Fruit fly (Drosophila melanogaster): ENCODE results near the gene yip2.

Gene yip2

DNA sequence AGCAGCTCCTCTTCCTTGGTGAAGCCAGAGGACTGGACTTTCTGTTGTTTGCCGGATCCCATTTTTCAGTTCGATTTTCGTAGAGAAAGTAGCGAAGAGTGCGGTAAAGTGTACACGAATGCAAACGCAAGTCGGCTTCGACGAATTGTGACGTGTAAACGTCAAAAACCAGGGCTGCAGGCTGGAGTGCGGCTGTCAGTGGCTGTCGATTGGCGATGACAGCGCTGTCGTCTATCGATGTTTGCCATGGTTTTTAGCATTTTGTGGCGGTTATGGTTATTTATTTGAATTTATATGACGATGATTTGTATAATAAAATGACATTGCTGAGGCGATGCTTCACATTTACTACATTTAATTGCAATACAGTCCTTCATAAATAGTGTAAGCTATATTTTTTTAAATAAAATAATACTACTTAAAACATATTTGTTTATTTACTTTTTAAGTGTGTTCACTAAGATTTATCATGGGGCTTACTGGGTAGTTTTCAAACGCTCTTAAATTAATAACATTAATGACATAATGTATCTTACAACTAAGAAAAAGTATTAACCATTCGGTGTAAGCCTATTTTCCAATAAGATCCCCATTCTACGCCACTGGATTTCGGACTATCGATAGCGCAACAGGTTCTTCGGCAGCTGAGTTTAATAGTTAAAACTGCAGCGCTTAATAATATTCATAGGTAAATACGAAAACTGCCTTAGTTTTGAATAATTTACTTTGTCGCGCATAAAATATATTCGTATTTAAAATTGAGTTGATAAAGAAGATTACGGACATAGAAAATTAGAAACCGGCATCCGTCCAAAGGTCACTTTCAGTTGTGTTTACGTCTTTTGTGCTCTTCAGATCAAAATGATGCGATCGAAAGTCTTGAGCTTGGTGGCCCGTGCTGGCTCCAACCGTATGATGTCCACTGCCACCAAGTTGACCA lies 3.2 kb downstream of the yip2 start, which contains the start of the genes CG5885 and CG4598:
TSS of gene CG5885 (minus strand) at position 311 of the 940 bp plus-strand sequence.
TSS of gene CG4598 (plus strand) at position 599 of the 940 bp plus-strand sequence.
- peak; percentile 47 for TF ChIP-seq CG11762 (GFP tag; optimal IDR thresholded peaks at IDR 0.05; ENCODE audit: insufficient read depth)
- peak; percentile 58 for TF ChIP-seq Ets96B (tag; optimal IDR thresholded peaks at IDR 0.05)
- TF ChIP-seq cyc (GFP tag; optimal IDR thresholded peaks at IDR 0.05): peak; percentile 55
- peak; percentile 33 for TF ChIP-seq dac (GFP tag; optimal IDR thresholded peaks at IDR 0.05)
- TF ChIP-seq spab (GFP tag; optimal IDR thresholded peaks at IDR 0.05): peak; percentile 64
- TF ChIP-seq acj6 (GFP tag; optimal IDR thresholded peaks at IDR 0.05): peak; percentile 76
- TF ChIP-seq ss (GFP tag; optimal IDR thresholded peaks at IDR 0.05): peak; percentile 83 to 86
- TF ChIP-seq CG34406 (GFP tag; optimal IDR thresholded peaks at IDR 0.05): peak; percentile 79
- TF ChIP-seq fd59A (GFP tag; optimal IDR thresholded peaks at IDR 0.05): peak; percentile 32
- TF ChIP-seq Hr38 (GFP tag; optimal IDR thresholded peaks at IDR 0.05): peak; percentile 7
- TF ChIP-seq Eip93F (GFP tag; optimal IDR thresholded peaks at IDR 0.05): peak; percentile 88
- peak; percentile 8 for TF ChIP-seq CG4318 (GFP tag; optimal IDR thresholded peaks at IDR 0.05)
- TF ChIP-seq Hr4 (GFP tag; optimal IDR thresholded peaks at IDR 0.05): peak; percentile 89
- peak; percentile 57 for TF ChIP-seq CG31627 (GFP tag; optimal IDR thresholded peaks at IDR 0.05)
- peak; percentile 63 for TF ChIP-seq CG3032 (tag; optimal IDR thresholded peaks at IDR 0.05)
- peak in 1 of 2 experiments; percentile 79 for TF ChIP-seq salr (GFP tag; optimal IDR thresholded peaks at IDR 0.05)
- TF ChIP-seq CG6163 (GFP tag; IDR thresholded peaks at IDR 0.05): peak; percentile 76
- peak; percentile 46 for TF ChIP-seq topi (GFP tag; optimal IDR thresholded peaks at IDR 0.05)
- peak; percentile 76 for TF ChIP-seq Smox (GFP tag; optimal IDR thresholded peaks at IDR 0.05)
- TF ChIP-seq CG9139 (GFP tag; optimal IDR thresholded peaks at IDR 0.05): peak; percentile 85
- TF ChIP-seq CG7368 (GFP tag; optimal IDR thresholded peaks at IDR 0.05): peak; percentile 50
- peak; percentile 21 for TF ChIP-seq CG1621 (tag; optimal IDR thresholded peaks at IDR 0.05)
- TF ChIP-seq fkh (GFP tag; optimal IDR thresholded peaks at IDR 0.05): peak; percentile 45
- peak; percentile 76 for TF ChIP-seq CG3919 (GFP tag; optimal IDR thresholded peaks at IDR 0.05)
- peak; percentile 67 for TF ChIP-seq Sox14 (GFP tag; optimal IDR thresholded peaks at IDR 0.05)
- peak; percentile 71 for TF ChIP-seq Sox102F (GFP tag; optimal IDR thresholded peaks at IDR 0.05)
- peak; percentile 53 for TF ChIP-seq CG10669 (GFP tag; optimal IDR thresholded peaks at IDR 0.05)
- TF ChIP-seq Lpt (GFP tag; optimal IDR thresholded peaks at IDR 0.05): peak; percentile 68
- TF ChIP-seq net (GFP tag; optimal IDR thresholded peaks at IDR 0.05): peak; percentile 87
- TF ChIP-seq lz (GFP tag; optimal IDR thresholded peaks at IDR 0.05): peak; percentile 77
- TF ChIP-seq svp (GFP tag): peak; percentile 76
- peak; percentile 73 for TF ChIP-seq CG6792 (GFP tag; optimal IDR thresholded peaks at IDR 0.05)
- peak; percentile 79 for TF ChIP-seq OdsH (GFP tag; optimal IDR thresholded peaks at IDR 0.05)
- peak; percentile 75 for TF ChIP-seq Hr39 (GFP tag; optimal IDR thresholded peaks at IDR 0.05)
- TF ChIP-seq dsx (GFP tag; optimal IDR thresholded peaks at IDR 0.05; ENCODE audit: poor library complexity, severe bottlenecking): peak; percentile 35
- no peak for TF ChIP-seq fd85E (GFP tag; optimal IDR thresholded peaks at IDR 0.05)
- TF ChIP-seq CG6276 (GFP tag; optimal IDR thresholded peaks at IDR 0.05): peak; percentile 90
- peak; percentile 100 for TF ChIP-seq achi (GFP tag; optimal IDR thresholded peaks at IDR 0.05)
- TF ChIP-seq CG16779 (tag; optimal IDR thresholded peaks at IDR 0.05): peak; percentile 80
- TF ChIP-seq vri (GFP tag; optimal IDR thresholded peaks at IDR 0.05): peak; percentile 54
- TF ChIP-seq Eip78C (GFP tag): peak; percentile 84
- peak; percentile 15 for TF ChIP-seq CG11902 (GFP tag; optimal IDR thresholded peaks at IDR 0.05)
- peak; percentile 75 for TF ChIP-seq Eip75B (GFP tag; optimal IDR thresholded peaks at IDR 0.05)
- TF ChIP-seq pdm3 (GFP tag; optimal IDR thresholded peaks at IDR 0.05): peak; percentile 78
- peak; percentile 57 for TF ChIP-seq Ets21C (GFP tag; optimal IDR thresholded peaks at IDR 0.05)
- peak; percentile 29; the same call in 1 of the 2 replicates for TF ChIP-seq CG11294 (GFP tag; IDR thresholded peaks at IDR 0.05)
- TF ChIP-seq Sox15 (GFP tag; optimal IDR thresholded peaks at IDR 0.05): peak; percentile 56
- TF ChIP-seq Met (GFP tag; optimal IDR thresholded peaks at IDR 0.05): peak; percentile 80
- peak; percentile 48 for TF ChIP-seq CG8319 (GFP tag; optimal IDR thresholded peaks at IDR 0.05)

Measured in whole organism, prepupa.